Worm (Caenorhabditis elegans) whole organism, L4 larva: ENCODE results near the gene Y44A6C.1.

Source experiments
- F10B5.3 ChIP-seq: sonication (generic microtip); optimal IDR thresholded peaks from 2 replicates; lab custom pipeline; 2016; ENCODE audit warnings: mild to moderate bottlenecking, missing genetic modification characterization, missing compliant biosample characterization
- F26F4.8 ChIP-seq: fragments of 200-800 bp; sonication (Bioruptor generic); conservative IDR thresholded peaks from 2 replicates; pipeline ENCODE4 v1.3.6; 2022; ENCODE audit warnings: missing genetic modification characterization, missing compliant biosample characterization
- F44E2.7 ChIP-seq: fragments of 200-800 bp; sonication (Bioruptor generic); IDR thresholded peaks from 2 replicates; pipeline ENCODE4 v2.1.2; 2022; ENCODE audit warnings: missing genetic modification characterization, missing compliant biosample characterization
- F49E8.2 ChIP-seq: sonication (generic microtip); optimal IDR thresholded peaks from 2 replicates; lab custom pipeline; 2016; ENCODE audit warnings: missing compliant biosample characterization, mild to moderate bottlenecking, missing genetic modification characterization, borderline replicate concordance
- T26A8.4 ChIP-seq: fragments of 200-800 bp; sonication (Bioruptor generic); IDR thresholded peaks from 2 replicates; pipeline ENCODE4 v1.3.6; 2022; ENCODE audit warnings: missing genetic modification characterization, missing compliant biosample characterization
- Y105C5A.15 ChIP-seq: fragments of 200-800 bp; sonication (Bioruptor generic); IDR thresholded peaks from 2 replicates; pipeline ENCODE4 v1.3.6; 2022; ENCODE audit warnings: missing genetic modification characterization, missing compliant biosample characterization
- Y48G9A.11 ChIP-seq: fragments of 200-800 bp; sonication (Bioruptor generic); IDR thresholded peaks from 2 replicates; pipeline ENCODE4 v1.3.6; 2022; ENCODE audit warnings: missing genetic modification reagents, missing genetic modification characterization, missing compliant biosample characterization
- Y75B8A.6 ChIP-seq: fragments of 200-800 bp; sonication (Bioruptor generic); IDR thresholded peaks from 2 replicates; pipeline ENCODE4 v1.3.6; 2022; ENCODE audit warnings: missing genetic modification reagents, missing genetic modification characterization, missing compliant biosample characterization
- ZK337.2 ChIP-seq: fragments of 200-800 bp; sonication (Bioruptor generic); IDR thresholded peaks from 2 replicates; pipeline ENCODE4 v1.3.6; 2022; ENCODE audit warnings: missing genetic modification reagents, missing genetic modification characterization, missing compliant biosample characterization
- aha-1 ChIP-seq: fragments of 150-350 bp; peaks from one replicate; lab custom pipeline; 2014; ENCODE audit warnings: missing biosample characterization, missing genetic modification characterization
- ceh-20 ChIP-seq: fragments of 200-800 bp; sonication (Bioruptor generic); IDR thresholded peaks from 2 replicates; pipeline ENCODE4 v1.3.6; 2022; ENCODE audit warnings: missing genetic modification reagents, missing genetic modification characterization, missing compliant biosample characterization
- ceh-44 ChIP-seq: fragments of 200-800 bp; sonication (Bioruptor generic); IDR thresholded peaks from 2 replicates; pipeline ENCODE4 v1.3.6; 2022; ENCODE audit warnings: missing genetic modification reagents, missing genetic modification characterization, missing compliant biosample characterization
- ces-1 ChIP-seq: fragments of 150-350 bp; sonication (generic microtip); optimal IDR thresholded peaks from 4 replicates; lab custom pipeline; 2014; ENCODE audit warnings: missing biosample characterization, missing genetic modification reagents, missing genetic modification characterization
- daf-12 ChIP-seq: fragments of 150-350 bp; optimal IDR thresholded peaks from 2 replicates; lab custom pipeline; 2014; ENCODE audit warnings: missing biosample characterization, missing genetic modification reagents, missing genetic modification characterization
- daf-16 ChIP-seq, 3 experiments: sonication (generic microtip); optimal IDR thresholded peaks; 2 replicates each; lab custom pipeline; 2016 to 2017; ENCODE audit warnings: missing genetic modification characterization in 3 of 3, missing genetic modification reagents in 3 of 3, mild to moderate bottlenecking in 2 of 3, missing compliant biosample characterization in 2 of 3, missing biosample characterization in 1 of 3, moderate library complexity in 1 of 3
- dmd-6 ChIP-seq: fragments of 200-800 bp; sonication (Bioruptor generic); IDR thresholded peaks from 2 replicates; pipeline ENCODE4 v1.3.6; 2022; ENCODE audit warnings: missing genetic modification reagents, missing genetic modification characterization, missing compliant biosample characterization
- dve-1 ChIP-seq: sonication (generic microtip); optimal IDR thresholded peaks from 2 replicates; lab custom pipeline; 2017; ENCODE audit warnings: antibody characterized with exemption, mild to moderate bottlenecking, missing genetic modification characterization, missing compliant biosample characterization; ENCODE audit not compliant: insufficient read depth
- fkh-10 ChIP-seq: fragments of 150-350 bp; optimal IDR thresholded peaks from 2 replicates; lab custom pipeline; 2014; ENCODE audit warnings: missing biosample characterization, missing genetic modification reagents, missing genetic modification characterization
- fos-1 ChIP-seq: fragments of 150-350 bp; optimal IDR thresholded peaks from 2 replicates; lab custom pipeline; 2014; ENCODE audit warnings: missing biosample characterization, missing genetic modification characterization
- gei-8 ChIP-seq: fragments of 200-800 bp; sonication (Bioruptor generic); optimal IDR thresholded peaks from 2 replicates; lab custom pipeline; 2018; ENCODE audit warnings: mild to moderate bottlenecking, missing genetic modification characterization, missing compliant biosample characterization
- hlh-30 ChIP-seq: sonication (generic microtip); optimal IDR thresholded peaks from 2 replicates; lab custom pipeline; 2017; ENCODE audit warnings: antibody characterized with exemption, mild to moderate bottlenecking, missing genetic modification characterization, missing compliant biosample characterization; ENCODE audit not compliant: insufficient read depth
- lin-15B ChIP-seq: fragments of 150-350 bp; sonication (generic microtip); optimal IDR thresholded peaks from 3 replicates; lab custom pipeline; 2014; ENCODE audit warnings: missing biosample characterization, missing genetic modification characterization
- lin-39 ChIP-seq: fragments of 150-350 bp; optimal IDR thresholded peaks from 2 replicates; lab custom pipeline; 2014; ENCODE audit warnings: missing biosample characterization, missing genetic modification reagents, missing genetic modification characterization
- lir-3 ChIP-seq: sonication (generic microtip); optimal IDR thresholded peaks from 2 replicates; lab custom pipeline; 2016; ENCODE audit warnings: mild to moderate bottlenecking, missing genetic modification characterization, missing compliant biosample characterization
- madf-5 ChIP-seq, 2 experiments: fragments of 200-800 bp; sonication (Bioruptor generic); IDR thresholded peaks; 2 replicates each; pipeline ENCODE4 v1.3.6; 2022; ENCODE audit warnings: missing compliant biosample characterization in 2 of 2, missing genetic modification characterization in 2 of 2
- madf-9 ChIP-seq: fragments of 200-800 bp; sonication (Bioruptor generic); conservative IDR thresholded peaks from 2 replicates; pipeline ENCODE4 v1.3.6; 2022; ENCODE audit warnings: missing genetic modification reagents, missing genetic modification characterization, missing compliant biosample characterization
- mdt-29 ChIP-seq: fragments of 200-800 bp; sonication (Bioruptor generic); IDR thresholded peaks from 2 replicates; pipeline ENCODE4 v1.3.6; 2022; ENCODE audit warnings: missing genetic modification reagents, missing genetic modification characterization, missing compliant biosample characterization
- mep-1 ChIP-seq: fragments of 150-350 bp; sonication (generic microtip); optimal IDR thresholded peaks from 3 replicates; lab custom pipeline; 2014; ENCODE audit warnings: missing biosample characterization, missing genetic modification characterization
- nhr-102 ChIP-seq: sonication (generic microtip); optimal IDR thresholded peaks from 2 replicates; lab custom pipeline; 2016; ENCODE audit warnings: mild to moderate bottlenecking, missing genetic modification characterization, moderate library complexity, missing compliant biosample characterization
- nhr-11 ChIP-seq: fragments of 150-350 bp; optimal IDR thresholded peaks from 2 replicates; lab custom pipeline; 2014; ENCODE audit warnings: missing biosample characterization, missing genetic modification characterization
- nhr-237 ChIP-seq: sonication (generic microtip); optimal IDR thresholded peaks from 2 replicates; lab custom pipeline; 2017; ENCODE audit warnings: missing biosample characterization, missing genetic modification characterization
- nhr-42 ChIP-seq: fragments of 200-800 bp; sonication (Bioruptor generic); IDR thresholded peaks from 2 replicates; pipeline ENCODE4 v1.3.6; 2022; ENCODE audit warnings: missing genetic modification characterization, missing compliant biosample characterization
- nhr-76 ChIP-seq: fragments of 150-350 bp; optimal IDR thresholded peaks from 2 replicates; lab custom pipeline; 2014; ENCODE audit warnings: missing biosample characterization, missing genetic modification characterization
- pha-4 ChIP-seq, 2 experiments: fragments of 150-350 bp in 1 of 2; fragments of 200-800 bp in 1 of 2; sonication (Bioruptor generic) in 1 of 2; IDR thresholded peaks in 1 of 2; optimal IDR thresholded peaks in 1 of 2; 2 replicates each; pipeline versions ENCODE4 v1.3.6 to Lab custom; 2014 to 2022; ENCODE audit warnings: missing genetic modification characterization in 2 of 2, missing genetic modification reagents in 2 of 2, missing biosample characterization in 1 of 2, missing compliant biosample characterization in 1 of 2
- set-16 ChIP-seq: fragments of 200-800 bp; sonication (Bioruptor generic); IDR thresholded peaks from 2 replicates; pipeline ENCODE4 v1.3.6; 2022; ENCODE audit warnings: missing genetic modification reagents, missing genetic modification characterization, missing compliant biosample characterization
- snpc-4 ChIP-seq: fragments of 150-350 bp; optimal IDR thresholded peaks from 2 replicates; lab custom pipeline; 2014; ENCODE audit warnings: missing biosample characterization, missing genetic modification characterization
- spr-3 ChIP-seq: fragments of 200-800 bp; sonication (Bioruptor generic); optimal IDR thresholded peaks from 2 replicates; lab custom pipeline; 2018; ENCODE audit warnings: mild to moderate bottlenecking, missing genetic modification characterization, missing compliant biosample characterization
- unc-39 ChIP-seq: sonication (generic microtip); optimal IDR thresholded peaks from 2 replicates; lab custom pipeline; 2017; ENCODE audit warnings: missing biosample characterization, missing genetic modification characterization
- unc-62 ChIP-seq, 3 experiments: fragments of 150-350 bp in 1 of 3; sonication (generic microtip); optimal IDR thresholded peaks in 2 of 3; peaks in 1 of 3; 1 replicate in 1 of 3; 2 replicates in 2 of 3; lab custom pipeline; 2014 to 2017; ENCODE audit warnings: missing biosample characterization in 3 of 3, missing genetic modification characterization in 3 of 3, missing genetic modification reagents in 3 of 3, missing genotype in 1 of 3
- zip-11 ChIP-seq: fragments of 200-800 bp; sonication (Bioruptor generic); IDR thresholded peaks from 2 replicates; pipeline ENCODE4 v1.3.6; 2022; ENCODE audit warnings: missing genetic modification characterization, missing compliant biosample characterization
- ztf-7 ChIP-seq: fragments of 150-350 bp; optimal IDR thresholded peaks from 2 replicates; lab custom pipeline; 2014; ENCODE audit warnings: missing biosample characterization, missing genetic modification characterization

Y44A6C.1 gene

DNA sequence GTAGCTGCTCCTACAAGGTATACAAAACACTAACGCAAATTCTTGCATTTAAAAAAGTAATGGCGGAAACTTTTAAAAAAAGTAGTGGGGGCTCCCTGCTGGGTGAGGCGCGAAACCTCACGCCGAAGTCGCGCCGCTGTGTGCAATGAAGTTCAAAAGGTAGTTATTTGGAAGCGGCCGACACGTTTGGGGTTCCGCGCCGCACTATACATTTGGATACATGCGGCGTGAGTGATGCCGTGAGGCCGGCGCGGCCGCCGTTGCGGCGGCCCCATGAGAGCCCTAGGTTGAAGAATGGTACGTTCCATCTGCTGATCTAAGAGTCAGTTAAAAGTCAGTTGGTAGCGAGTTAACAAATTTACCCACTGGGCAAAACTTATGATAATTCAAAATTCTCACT is 31.9 kb upstream of the Y44A6C.1 start:
- TF ChIP-seq T26A8.4 (GFP tag; lab: Robert Waterston, UW) (no peak), mdt-29 (GFP tag; lab: Robert Waterston, UW) (no peak), fos-1 (tag; lab: Kevin White, UChicago) (no peak), ceh-20 (no peak), F49E8.2 (tag; lab: Kevin White, UChicago) (no peak), mep-1 (no peak), set-16 (peak; percentile 63), gei-8 (GFP tag; lab: Kevin White, UChicago) (no peak), madf-9 (no peak), snpc-4 (tag; lab: Kevin White, UChicago) (no peak), spr-3 (GFP tag; lab: Kevin White, UChicago) (no peak), unc-39 (tag; lab: Kevin White, UChicago) (no peak), Y48G9A.11 (GFP tag; lab: Robert Waterston, UW) (0 out of 2 replicates have a peak, but pooled peaks have one; percentile 32), madf-5 (GFP tag; IDR thresholded peaks at IDR 0.05; lab: Robert Waterston, UW) (no peak), nhr-237 (tag; lab: Kevin White, UChicago) (no peak)
- TF ChIP-seq, all 104 proteins: peak for 2

DNA sequence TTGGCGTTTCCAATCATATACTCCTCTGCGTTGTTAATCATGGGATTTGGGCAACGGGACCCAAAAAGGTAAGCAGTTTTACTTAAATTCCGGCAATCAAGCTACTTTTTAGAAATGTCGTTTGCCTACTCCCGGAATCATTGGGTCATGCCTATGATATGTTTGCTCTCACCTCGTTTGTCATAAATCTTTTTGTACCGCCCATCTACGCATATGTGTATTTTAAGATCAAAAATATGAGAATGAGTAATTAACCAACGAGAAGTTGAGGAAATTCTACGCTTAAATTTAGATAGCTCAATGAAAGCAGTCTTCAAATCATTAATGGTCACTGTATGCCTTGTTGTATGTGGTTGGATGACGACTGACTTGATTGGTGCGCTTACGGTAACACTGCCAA is 31.4 kb upstream of the Y44A6C.1 start:
- TF ChIP-seq unc-62 (GFP tag; optimal IDR thresholded peaks at IDR 0.05 in 1 of 2; lab: Kevin White, UChicago) = peak in 1 of 2 experiments; percentile 98
- TF ChIP-seq unc-62 (tag; optimal IDR thresholded peaks at IDR 0.05; lab: Kevin White, UChicago) = no peak
- TF ChIP-seq F26F4.8 (GFP tag; lab: Robert Waterston, UW) = no peak

DNA sequence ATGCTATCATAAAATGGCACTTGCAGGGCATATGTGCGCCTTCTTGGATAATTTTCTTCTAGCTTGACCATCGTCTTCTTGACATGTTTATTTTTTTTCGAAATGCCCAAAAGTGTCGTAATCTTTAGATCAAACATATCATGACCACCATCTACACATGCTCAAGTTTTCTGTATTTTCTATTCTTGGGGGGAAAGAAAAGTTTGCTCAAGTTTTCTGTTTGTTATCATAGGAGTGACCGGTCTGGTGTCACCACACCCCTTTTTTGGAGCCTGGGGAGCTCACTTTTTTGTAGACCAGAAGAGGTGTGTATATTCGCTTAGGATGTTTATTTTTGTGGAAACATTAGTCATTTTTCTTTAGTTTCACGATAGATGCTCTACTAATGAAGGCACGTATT is 28.3 kb upstream of the Y44A6C.1 start, which contains the start of gene klf-2:
TSS of gene klf-2 (plus strand) at position 301 of the 400 bp plus-strand sequence.
- TF ChIP-seq ces-1 (GFP tag; lab: Kevin White, UChicago) (no peak), lir-3 (tag; lab: Kevin White, UChicago) (no peak), set-16 (no peak), Y48G9A.11 (GFP tag; lab: Robert Waterston, UW) (no peak), F10B5.3 (no peak), aha-1 (tag; lab: Kevin White, UChicago) (no peak), daf-12 (no peak)

DNA sequence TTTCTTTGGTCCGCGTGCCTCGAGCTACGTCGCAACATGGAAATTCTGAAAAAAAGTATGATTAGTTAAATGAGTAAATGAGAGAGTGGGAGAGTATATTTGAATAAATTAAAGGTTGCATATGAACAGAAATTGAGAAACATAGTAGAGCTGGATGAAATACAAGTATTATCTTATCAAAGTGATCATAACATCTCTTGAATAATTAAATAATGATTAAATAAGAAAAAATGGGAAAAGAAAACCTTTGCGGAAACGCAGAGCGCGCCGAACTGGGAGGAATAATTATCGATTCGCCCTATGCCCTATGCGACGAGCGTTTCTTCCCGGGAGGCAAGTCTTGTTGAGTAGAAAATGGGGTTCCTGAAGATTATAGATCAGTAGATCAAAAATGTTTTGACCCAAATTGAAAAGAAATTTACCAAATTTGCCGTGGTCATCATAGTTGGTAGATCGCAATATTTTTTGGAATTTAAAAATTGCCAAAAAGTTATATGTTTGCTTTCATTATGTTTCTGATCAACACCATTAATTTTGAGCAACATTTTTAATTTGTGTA is 24.2 kb upstream of the Y44A6C.1 start, which contains the start of gene F53F8.3:
TSS of gene F53F8.3 (minus strand) at position 51 of the 559 bp plus-strand sequence.
- TF ChIP-seq ceh-44 (GFP tag; lab: Robert Waterston, UW) = no peak
- no peak for TF ChIP-seq pha-4 (GFP tag; IDR thresholded peaks at IDR 0.05; lab: Robert Waterston, UW)
- no peak for TF ChIP-seq pha-4 (tag; optimal IDR thresholded peaks at IDR 0.05; lab: Kevin White, UChicago)
- no peak for TF ChIP-seq zip-11 (GFP tag; lab: Robert Waterston, UW)
- no peak for TF ChIP-seq Y48G9A.11 (GFP tag; lab: Robert Waterston, UW)

DNA sequence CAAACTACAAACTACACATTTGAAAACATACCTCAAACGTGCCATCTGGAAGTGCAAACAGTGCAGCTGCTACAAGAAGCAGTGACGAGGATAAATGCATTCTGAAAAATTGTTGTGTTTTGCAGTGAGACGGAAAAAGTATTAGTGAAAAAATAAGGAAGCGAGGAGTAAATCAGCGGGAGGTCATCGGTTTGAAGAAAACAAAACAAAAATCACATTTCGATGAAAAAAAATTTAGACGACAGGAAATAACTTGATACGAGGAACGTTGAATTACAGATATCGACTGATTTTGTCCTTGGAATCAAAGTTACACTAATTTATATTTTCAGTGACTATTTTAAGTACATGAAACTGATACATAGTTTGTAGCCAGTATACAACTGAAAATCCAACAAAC is 22.1 kb upstream of the Y44A6C.1 start, which contains the start of gene F53F8.4:
TSS of gene F53F8.4 (minus strand) at position 101 of the 400 bp plus-strand sequence.
- no peak for TF ChIP-seq F44E2.7 (GFP tag; lab: Robert Waterston, UW)
- no peak for TF ChIP-seq madf-9
- no peak for TF ChIP-seq nhr-11 (tag; lab: Kevin White, UChicago)
- TF ChIP-seq dmd-6 = no peak
- no peak for TF ChIP-seq ztf-7 (tag; lab: Kevin White, UChicago)
- TF ChIP-seq lin-39 (tag; lab: Kevin White, UChicago) = no peak
- no peak for TF ChIP-seq Y75B8A.6 (GFP tag; lab: Robert Waterston, UW)
- TF ChIP-seq Y105C5A.15 (GFP tag; lab: Robert Waterston, UW) = no peak
- TF ChIP-seq hlh-30 = no peak
- TF ChIP-seq ZK337.2 (GFP tag; lab: Robert Waterston, UW) = no peak
- TF ChIP-seq fkh-10 (GFP tag; lab: Kevin White, UChicago) = no peak
- TF ChIP-seq lin-15B = no peak
- TF ChIP-seq nhr-76 (tag; lab: Kevin White, UChicago) = no peak
- TF ChIP-seq nhr-42 = no peak
- no peak for TF ChIP-seq nhr-102 (tag; lab: Kevin White, UChicago)
- TF ChIP-seq lir-3 (tag; lab: Kevin White, UChicago) = no peak
- TF ChIP-seq gei-8 (GFP tag; lab: Kevin White, UChicago) = no peak
- TF ChIP-seq daf-16 (GFP tag; optimal IDR thresholded peaks at IDR 0.05; lab: Kevin White, UChicago) = no peak
- TF ChIP-seq daf-16 (tag; optimal IDR thresholded peaks at IDR 0.05; lab: Kevin White, UChicago) = no peak
- TF ChIP-seq dve-1 (tag; lab: Kevin White, UChicago) = no peak
- no peak for TF ChIP-seq unc-39 (tag; lab: Kevin White, UChicago)
